Worm (Caenorhabditis elegans) whole organism, early embryonic: ENCODE data around the gene C03C10.5.

Source experiments
- ama-1 ChIP-seq: fragments of 150-350 bp; optimal IDR thresholded peaks from 2 replicates; lab custom pipeline; 2014
- ceh-36 ChIP-seq: sonication (generic microtip); optimal IDR thresholded peaks from 2 replicates; lab custom pipeline; 2016; ENCODE audit warnings: missing genetic modification characterization, inconsistent platforms, missing compliant biosample characterization
- flt-1 ChIP-seq: fragments of 200-800 bp; sonication (Bioruptor generic); IDR thresholded peaks from 2 replicates; pipeline ENCODE4 v1.3.6; 2022; ENCODE audit warnings: missing genetic modification characterization, missing compliant biosample characterization
- hmbx-1 ChIP-seq: sonication (generic microtip); optimal IDR thresholded peaks from 2 replicates; lab custom pipeline; 2016; ENCODE audit warnings: mild to moderate bottlenecking, missing genetic modification characterization, missing compliant biosample characterization
- hnd-1 ChIP-seq: sonication (generic microtip); optimal IDR thresholded peaks from 2 replicates; lab custom pipeline; 2016; ENCODE audit warnings: missing genetic modification characterization, missing compliant biosample characterization
- scrt-1 ChIP-seq: fragments of 200-800 bp; sonication (Bioruptor generic); IDR thresholded peaks from 2 replicates; pipeline ENCODE4 v1.3.6; 2022; ENCODE audit warnings: missing genetic modification characterization, missing compliant biosample characterization

DNA sequence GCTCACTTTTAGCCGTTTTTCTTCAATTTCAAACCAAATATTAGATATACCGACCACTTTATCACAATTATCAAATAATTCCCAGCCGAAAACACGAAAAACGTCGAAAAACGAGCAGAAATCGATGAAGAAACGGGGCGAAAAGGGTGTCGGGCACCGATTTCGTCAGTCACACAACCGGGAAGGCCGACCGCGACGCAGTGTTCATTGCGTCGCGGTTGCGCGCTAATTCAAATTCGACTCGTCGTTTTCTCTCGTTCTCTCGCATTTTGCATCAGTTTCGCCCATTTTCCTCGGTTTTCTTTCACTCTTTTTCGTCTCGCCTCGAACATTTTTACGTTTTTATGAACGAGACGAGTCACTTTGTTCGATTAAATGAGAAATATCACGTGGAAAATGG, 4.4 kb downstream of the C03C10.5 start:
- TF ChIP-seq ama-1 (lab: Kevin White, UChicago) (no peak), scrt-1 (no peak), ceh-36 (tag; lab: Kevin White, UChicago) (no peak), hnd-1 (no peak), flt-1 (GFP tag; lab: Robert Waterston, UW) (no peak), hmbx-1 (tag; lab: Kevin White, UChicago) (no peak)
